Fruit fly (Drosophila melanogaster) whole organism, embryonic: ENCODE measurements around the gene CCDC151.
A peak's percentile ranks its signal among the peaks of the same experiment; 100 is the strongest.

ENCODE experiments used
- Antp ChIP-seq: fragments of 200-800 bp; sonication (Bioruptor generic); optimal IDR thresholded peaks from 3 replicates; lab custom pipeline; 2016; ENCODE audit warnings: missing biosample characterization, missing genetic modification characterization
- Asciz ChIP-seq: fragments of 200-800 bp; sonication (Bioruptor generic); optimal IDR thresholded peaks from 2 replicates; lab custom pipeline; 2017; ENCODE audit warnings: missing biosample characterization, mild to moderate bottlenecking, missing genetic modification characterization, missing genetic modification reagents
- B-H2 ChIP-seq: fragments of 200-800 bp; sonication (Bioruptor generic); optimal IDR thresholded peaks from 2 replicates; lab custom pipeline; 2018; ENCODE audit warnings: missing biosample characterization, mild to moderate bottlenecking, missing genetic modification characterization
- CG10654 ChIP-seq: fragments of 200-800 bp; sonication (Bioruptor generic); optimal IDR thresholded peaks from 2 replicates; lab custom pipeline; 2016; ENCODE audit warnings: missing biosample characterization, missing genetic modification characterization
- CG11456 ChIP-seq: fragments of 200-800 bp; sonication (Bioruptor generic); IDR thresholded peaks from 3 replicates; pipeline ENCODE4 v1.3.6; 2022; ENCODE audit warnings: missing biosample characterization, missing genetic modification characterization
- CG13287 ChIP-seq: fragments of 200-800 bp; sonication (Bioruptor generic); IDR thresholded peaks from 2 replicates; pipeline ENCODE4 v1.3.6; 2022; ENCODE audit warnings: missing biosample characterization, missing genetic modification characterization; ENCODE audit not compliant: partially characterized antibody
- CG17568 ChIP-seq: fragments of 200-800 bp; sonication (Bioruptor generic); optimal IDR thresholded peaks from 2 replicates; lab custom pipeline; 2018; ENCODE audit warnings: missing biosample characterization, mild to moderate bottlenecking, missing genetic modification characterization, moderate library complexity
- CG3163 ChIP-seq: fragments of 200-800 bp; sonication (Bioruptor generic); optimal IDR thresholded peaks from 3 replicates; lab custom pipeline; 2016; ENCODE audit warnings: missing biosample characterization, missing genetic modification characterization
- CG32772 ChIP-seq: fragments of 200-800 bp; sonication (Bioruptor generic); IDR thresholded peaks from 2 replicates; pipeline ENCODE4 v1.3.6; 2022; ENCODE audit warnings: missing biosample characterization, missing genetic modification characterization
- CG42726 ChIP-seq: fragments of 200-800 bp; sonication (Bioruptor generic); IDR thresholded peaks from 2 replicates; pipeline ENCODE4 v1.3.6; 2022; ENCODE audit warnings: missing biosample characterization, missing genetic modification characterization; ENCODE audit not compliant: partially characterized antibody
- CG4282 ChIP-seq: fragments of 200-800 bp; sonication (Bioruptor generic); optimal IDR thresholded peaks from 2 replicates; lab custom pipeline; 2016; ENCODE audit warnings: missing biosample characterization, missing genetic modification characterization
- CG4424 ChIP-seq: fragments of 200-800 bp; sonication (Bioruptor generic); optimal IDR thresholded peaks from 3 replicates; lab custom pipeline; 2016; ENCODE audit warnings: missing biosample characterization, missing genetic modification characterization
- CG5953 ChIP-seq: fragments of 200-800 bp; sonication (Bioruptor generic); IDR thresholded peaks from 2 replicates; pipeline ENCODE4 v1.3.6; 2022; ENCODE audit warnings: missing biosample characterization, missing genetic modification characterization
- CG6654 ChIP-seq: fragments of 200-800 bp; sonication (Bioruptor generic); optimal IDR thresholded peaks from 2 replicates; lab custom pipeline; 2017; ENCODE audit warnings: missing biosample characterization, mild to moderate bottlenecking, missing genetic modification characterization
- CG9727 ChIP-seq: fragments of 200-800 bp; sonication (Bioruptor generic); optimal IDR thresholded peaks from 3 replicates; lab custom pipeline; 2017; ENCODE audit warnings: missing biosample characterization, mild to moderate bottlenecking, missing genetic modification characterization
- D19A ChIP-seq: fragments of 200-800 bp; optimal IDR thresholded peaks from 3 replicates; lab custom pipeline; 2019; ENCODE audit warnings: missing biosample characterization, mild to moderate bottlenecking, missing genetic modification characterization, moderate library complexity
- Dfd ChIP-seq, 2 experiments: fragments of >200 bp; optimal IDR thresholded peaks; 2 replicates each; lab custom pipeline; 2017; ENCODE audit warnings: missing biosample characterization in 2 of 2, missing genetic modification characterization in 2 of 2
- Hr51 ChIP-seq, 2 experiments: fragments of 200-800 bp; sonication (Bioruptor generic); optimal IDR thresholded peaks; 2 replicates in 1 of 2; 3 replicates in 1 of 2; lab custom pipeline; 2016 to 2018; ENCODE audit warnings: missing biosample characterization in 2 of 2, missing genetic modification characterization in 2 of 2, mild to moderate bottlenecking in 1 of 2, moderate library complexity in 1 of 2
- Oli ChIP-seq: fragments of 200-800 bp; sonication (Bioruptor generic); optimal IDR thresholded peaks from 2 replicates; lab custom pipeline; 2018; ENCODE audit warnings: missing biosample characterization, mild to moderate bottlenecking, missing genetic modification characterization, moderate library complexity
- Optix ChIP-seq: fragments of 200-800 bp; sonication (Bioruptor generic); IDR thresholded peaks from 3 replicates; pipeline ENCODE4 v1.3.6; 2022; ENCODE audit warnings: missing biosample characterization, missing genetic modification characterization
- PHDP ChIP-seq: fragments of 200-800 bp; sonication (Bioruptor generic); optimal IDR thresholded peaks from 3 replicates; lab custom pipeline; 2018; ENCODE audit warnings: missing biosample characterization, mild to moderate bottlenecking, missing genetic modification characterization, moderate library complexity
- Sin3A ChIP-seq: fragments of >200 bp; optimal IDR thresholded peaks from 2 replicates; lab custom pipeline; 2018
- Trl ChIP-seq, 3 experiments: fragments of >200 bp in 2 of 3; fragments of 200-800 bp in 1 of 3; sonication (Bioruptor generic) in 1 of 3; optimal IDR thresholded peaks; 2 replicates in 1 of 3; 3 replicates in 2 of 3; lab custom pipeline; 2016 to 2017; ENCODE audit warnings: missing biosample characterization in 1 of 3, missing genetic modification characterization in 1 of 3
- Vsx1 ChIP-seq: fragments of 200-800 bp; sonication (Bioruptor generic); optimal IDR thresholded peaks from 2 replicates; lab custom pipeline; 2017; ENCODE audit warnings: missing biosample characterization, mild to moderate bottlenecking, missing genetic modification characterization, missing genetic modification reagents
- aop ChIP-seq: fragments of 200-800 bp; sonication (Bioruptor generic); IDR thresholded peaks from 2 replicates; pipeline ENCODE4 v1.3.6; 2022; ENCODE audit warnings: missing biosample characterization, missing genetic modification characterization
- bab2 ChIP-seq: fragments of 200-800 bp; sonication (Bioruptor generic); optimal IDR thresholded peaks from 2 replicates; lab custom pipeline; 2016; ENCODE audit warnings: missing biosample characterization, missing genetic modification characterization
- bbx ChIP-seq: fragments of 200-800 bp; sonication (Bioruptor generic); IDR thresholded peaks from 2 replicates; pipeline ENCODE4 v1.3.6; 2022; ENCODE audit warnings: missing biosample characterization, missing genetic modification characterization; ENCODE audit not compliant: partially characterized antibody
- btn ChIP-seq: fragments of 200-800 bp; sonication (Bioruptor generic); optimal IDR thresholded peaks from 2 replicates; lab custom pipeline; 2016; ENCODE audit warnings: missing biosample characterization, missing genetic modification characterization
- cas ChIP-seq: fragments of 200-800 bp; sonication (Bioruptor generic); IDR thresholded peaks from 2 replicates; pipeline ENCODE4 v1.3.6; 2022; ENCODE audit warnings: missing biosample characterization, missing genetic modification characterization
- caup ChIP-seq: fragments of 200-800 bp; sonication (Bioruptor generic); optimal IDR thresholded peaks from 3 replicates; lab custom pipeline; 2017; ENCODE audit warnings: missing biosample characterization, mild to moderate bottlenecking, missing genetic modification characterization, moderate library complexity; ENCODE audit not compliant: severe bottlenecking
- chm ChIP-seq: fragments of 200-800 bp; sonication (Bioruptor generic); IDR thresholded peaks from 2 replicates; pipeline ENCODE4 v1.3.6; 2022; ENCODE audit warnings: missing biosample characterization, missing genetic modification characterization
- chn ChIP-seq: fragments of 200-800 bp; sonication (Bioruptor generic); optimal IDR thresholded peaks from 2 replicates; lab custom pipeline; 2016; ENCODE audit warnings: missing biosample characterization, missing genetic modification characterization
- crc ChIP-seq: fragments of 200-800 bp; sonication (Bioruptor generic); optimal IDR thresholded peaks from 2 replicates; lab custom pipeline; 2016; ENCODE audit warnings: missing biosample characterization, missing genetic modification characterization
- crol ChIP-seq: fragments of 200-800 bp; sonication (Bioruptor generic); IDR thresholded peaks from 2 replicates; pipeline ENCODE4 v1.3.6; 2022; ENCODE audit warnings: missing biosample characterization, missing genetic modification characterization
- dan ChIP-seq: fragments of 200-800 bp; sonication (Bioruptor generic); IDR thresholded peaks from 2 replicates; pipeline ENCODE4 v1.3.6; 2022; ENCODE audit warnings: missing biosample characterization, missing genetic modification characterization
- dmrt11E ChIP-seq: fragments of 200-800 bp; sonication (Bioruptor generic); optimal IDR thresholded peaks from 3 replicates; lab custom pipeline; 2018; ENCODE audit warnings: missing biosample characterization, mild to moderate bottlenecking, missing genetic modification characterization, moderate library complexity
- dpn ChIP-seq, 2 experiments: fragments of 200-800 bp; sonication (Bioruptor generic); optimal IDR thresholded peaks; 3 replicates each; lab custom pipeline; 2016; ENCODE audit warnings: missing biosample characterization in 2 of 2, missing genetic modification characterization in 2 of 2
- gcm ChIP-seq: fragments of 200-800 bp; sonication (Bioruptor generic); optimal IDR thresholded peaks from 2 replicates; lab custom pipeline; 2019; ENCODE audit warnings: missing biosample characterization, mild to moderate bottlenecking, missing genetic modification characterization, moderate library complexity
- gfzf ChIP-seq: fragments of 200-800 bp; sonication (Bioruptor generic); optimal IDR thresholded peaks from 2 replicates; lab custom pipeline; 2016; ENCODE audit warnings: missing biosample characterization, mild to moderate bottlenecking, missing genetic modification characterization, moderate library complexity
- hbn ChIP-seq: fragments of 200-800 bp; sonication (Bioruptor generic); IDR thresholded peaks from 2 replicates; pipeline ENCODE4 v1.3.6; 2022; ENCODE audit warnings: missing biosample characterization, missing genetic modification characterization; ENCODE audit not compliant: partially characterized antibody
- klu ChIP-seq: fragments of 200-800 bp; sonication (Bioruptor generic); IDR thresholded peaks from 2 replicates; pipeline ENCODE4 v1.3.6; 2022; ENCODE audit warnings: missing biosample characterization, missing genetic modification characterization
- pita ChIP-seq: fragments of 200-800 bp; sonication (Bioruptor generic); optimal IDR thresholded peaks from 2 replicates; lab custom pipeline; 2017; ENCODE audit warnings: missing biosample characterization, mild to moderate bottlenecking, missing genetic modification characterization
- ranshi ChIP-seq: fragments of 200-800 bp; sonication (Bioruptor generic); IDR thresholded peaks from 2 replicates; pipeline ENCODE4 v1.3.6; 2022; ENCODE audit warnings: missing biosample characterization, missing genetic modification characterization
- sd ChIP-seq: fragments of 200-800 bp; sonication (Bioruptor generic); optimal IDR thresholded peaks from 3 replicates; lab custom pipeline; 2018; ENCODE audit warnings: missing biosample characterization, mild to moderate bottlenecking, missing genetic modification characterization, moderate library complexity
- sim ChIP-seq: fragments of 200-800 bp; sonication (Bioruptor generic); IDR thresholded peaks from 2 replicates; pipeline ENCODE4 v1.3.6; 2022; ENCODE audit warnings: missing biosample characterization, missing genetic modification characterization
- sug ChIP-seq: fragments of 200-800 bp; optimal IDR thresholded peaks from 2 replicates; lab custom pipeline; 2019; ENCODE audit warnings: missing biosample characterization, mild to moderate bottlenecking, missing genetic modification characterization, moderate library complexity
- tgo ChIP-seq: fragments of 200-800 bp; sonication (Bioruptor generic); IDR thresholded peaks from 3 replicates; pipeline ENCODE4 v1.3.6; 2022; ENCODE audit warnings: missing biosample characterization, missing genetic modification characterization
- trh ChIP-seq: fragments of 200-800 bp; sonication (Bioruptor generic); optimal IDR thresholded peaks from 2 replicates; lab custom pipeline; 2016; ENCODE audit warnings: missing biosample characterization, missing genetic modification characterization
- unc-4 ChIP-seq: fragments of 200-800 bp; sonication (Bioruptor generic); IDR thresholded peaks from 2 replicates; pipeline ENCODE4 v1.3.6; 2022; ENCODE audit warnings: missing biosample characterization, missing genetic modification characterization; ENCODE audit not compliant: partially characterized antibody
- wdn ChIP-seq: fragments of 200-800 bp; sonication (Bioruptor generic); IDR thresholded peaks from 2 replicates; pipeline ENCODE4 v1.3.6; 2022; ENCODE audit warnings: missing biosample characterization, missing genetic modification characterization
- wor ChIP-seq: fragments of 200-800 bp; sonication (Bioruptor generic); IDR thresholded peaks from 2 replicates; pipeline ENCODE4 v1.3.6; 2022; ENCODE audit warnings: missing biosample characterization, missing genetic modification characterization

CCDC151 gene

DNA sequence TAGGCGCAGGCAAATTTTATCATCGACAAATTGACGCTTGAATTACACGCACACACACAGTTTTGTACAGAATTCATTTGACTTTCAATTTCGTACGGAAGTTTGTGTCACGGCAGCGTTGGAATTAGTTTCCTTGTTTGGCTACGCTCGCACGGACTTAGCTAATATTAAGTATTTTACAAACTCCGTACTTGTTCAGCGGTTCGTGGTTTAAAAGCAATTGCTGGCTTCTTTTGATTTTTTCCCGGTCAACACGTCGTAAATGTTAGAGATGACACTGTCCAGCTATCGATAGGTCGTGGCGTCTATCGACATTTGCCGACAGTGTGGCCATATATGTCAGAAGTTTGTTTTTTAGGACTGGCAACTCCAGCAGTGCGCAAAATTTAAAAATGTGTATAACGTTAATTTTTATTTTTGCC lies 47.9 kb upstream of the CCDC151 start, which contains the start of gene CycA (continued):
- TF ChIP-seq CG17568 (GFP tag; lab: Kevin White, UChicago): peak; percentile 33
- no peak for TF ChIP-seq Trl (optimal IDR thresholded peaks at IDR 0.05; lab: Kevin White, UChicago)
- peak; percentile 7 for TF ChIP-seq Trl (GFP tag; optimal IDR thresholded peaks at IDR 0.05; lab: Kevin White, UChicago)
- peak; percentile 9 for TF ChIP-seq PHDP
- TF ChIP-seq dan (GFP tag; lab: Robert Waterston, UW): no peak
- TF ChIP-seq sim (GFP tag; lab: Robert Waterston, UW): no peak
- TF ChIP-seq CG6654 (GFP tag; lab: Kevin White, UChicago): no peak
- 0 out of 2 replicates have a peak, but pooled peaks have one; percentile 2 for TF ChIP-seq ranshi (GFP tag; lab: Robert Waterston, UW)
- TF ChIP-seq D19A (tag; lab: Kevin White, UChicago): peak; percentile 26
- no peak for TF ChIP-seq Dfd (GFP tag; optimal IDR thresholded peaks at IDR 0.05; lab: Kevin White, UChicago)
- peak; percentile 89 for TF ChIP-seq bbx
- TF ChIP-seq trh (GFP tag; lab: Kevin White, UChicago): no peak
- TF ChIP-seq klu (GFP tag; lab: Robert Waterston, UW): no peak
- TF ChIP-seq CG4282 (GFP tag; lab: Kevin White, UChicago): peak; percentile 26
- TF ChIP-seq CG11456 (GFP tag; lab: Robert Waterston, UW): no peak
- peak; percentile 85 for TF ChIP-seq unc-4
- TF ChIP-seq wdn: no peak
- TF ChIP-seq dmrt11E (tag; lab: Kevin White, UChicago): no peak
- peak; percentile 28 for TF ChIP-seq gcm (GFP tag; lab: Kevin White, UChicago)
- TF ChIP-seq pita (GFP tag; lab: Kevin White, UChicago): no peak
- TF ChIP-seq B-H2: no peak
- TF ChIP-seq CG4424 (GFP tag; lab: Kevin White, UChicago): no peak
- TF ChIP-seq CG42726 (GFP tag; lab: Robert Waterston, UW): peak; percentile 91
- peak; percentile 37; the same call in 1 of the 2 replicates for TF ChIP-seq chm (GFP tag; lab: Robert Waterston, UW)
- TF ChIP-seq cas: no peak
- peak; percentile 19 for TF ChIP-seq Antp (GFP tag; lab: Kevin White, UChicago)
- TF ChIP-seq tgo: no peak
- TF ChIP-seq CG9727 (GFP tag; lab: Kevin White, UChicago): peak; percentile 4
- TF ChIP-seq Sin3A (lab: Kevin White, UChicago): peak; percentile 56
- no peak for TF ChIP-seq CG5953
- TF ChIP-seq caup: no peak
- no peak for TF ChIP-seq btn (GFP tag; lab: Kevin White, UChicago)
- TF ChIP-seq CG3163 (GFP tag; lab: Kevin White, UChicago): peak; percentile 46
- no peak for TF ChIP-seq Oli (tag; lab: Kevin White, UChicago)
- TF ChIP-seq gfzf (GFP tag; lab: Kevin White, UChicago): peak; percentile 61
- TF ChIP-seq hbn: peak; percentile 78
- TF ChIP-seq crol: no peak
- no peak for TF ChIP-seq sug (tag; lab: Kevin White, UChicago)
- no peak for TF ChIP-seq Asciz
- TF ChIP-seq dpn (GFP tag; optimal IDR thresholded peaks at IDR 0.05; lab: Kevin White, UChicago): peak in 1 of 2 experiments; percentile 0
- no peak for TF ChIP-seq chn
- TF ChIP-seq crc (GFP tag; lab: Kevin White, UChicago): no peak
- TF ChIP-seq CG10654 (GFP tag; lab: Kevin White, UChicago): no peak
- no peak for TF ChIP-seq sd (tag; lab: Kevin White, UChicago)
- TF ChIP-seq CG32772 (GFP tag; lab: Robert Waterston, UW): no peak
- TF ChIP-seq bab2 (GFP tag; lab: Kevin White, UChicago): no peak
- no peak for TF ChIP-seq Vsx1 (GFP tag; lab: Kevin White, UChicago)
- TF ChIP-seq aop (GFP tag; lab: Robert Waterston, UW): no peak
- TF ChIP-seq wor (GFP tag; lab: Robert Waterston, UW): no peak
- peak; percentile 90 for TF ChIP-seq CG13287
- peak in 1 of 2 experiments; percentile 41 for TF ChIP-seq Hr51 (GFP tag; optimal IDR thresholded peaks at IDR 0.05; lab: Kevin White, UChicago)
- TF ChIP-seq Optix (GFP tag; lab: Robert Waterston, UW): no peak
